Worm (Caenorhabditis elegans): ENCODE measurements around the gene vps-24.

DNA sequence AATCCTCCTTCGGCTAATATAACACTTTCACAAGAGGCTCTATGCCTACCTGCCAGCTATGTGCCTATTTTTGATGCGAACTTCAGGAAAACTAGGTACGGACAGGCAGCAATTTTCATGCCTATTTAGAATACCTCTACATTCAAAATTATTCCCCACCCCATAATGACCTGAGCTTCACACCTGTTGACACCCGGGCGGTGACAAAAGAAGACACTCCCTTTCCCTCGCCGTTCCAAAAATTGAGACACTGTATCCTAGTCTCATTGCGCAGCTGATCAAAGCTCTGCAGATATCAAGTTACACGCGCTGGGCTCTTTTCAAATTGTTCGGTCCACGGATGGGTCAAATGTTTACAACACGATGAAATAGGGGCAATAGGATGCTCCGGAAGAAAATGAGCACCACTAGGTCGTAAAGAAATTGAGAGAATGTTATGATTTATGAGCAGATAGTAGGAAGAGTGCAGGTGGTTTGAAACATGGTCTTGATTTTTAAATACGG is 19.3 kb upstream of the vps-24 start:
- TF ChIP-seq nhr-23 (tag; optimal IDR thresholded peaks at IDR 0.05) (no peak), R02D3.7 (tag; optimal IDR thresholded peaks at IDR 0.05) (no peak), snpc-4 (tag; optimal IDR thresholded peaks at IDR 0.05) (no peak)
